Worm (Caenorhabditis elegans) whole organism, L3 larva: ENCODE results near the gene hnd-1.

Source experiments
- aly-2 ChIP-seq: fragments of 150-350 bp; optimal IDR thresholded peaks from 2 replicates; lab custom pipeline; 2014; ENCODE audit warnings: missing biosample characterization, missing genetic modification characterization
- nhr-11 ChIP-seq: fragments of 150-350 bp; optimal IDR thresholded peaks from 2 replicates; lab custom pipeline; 2014; ENCODE audit warnings: missing biosample characterization, missing genetic modification characterization
- nhr-23 ChIP-seq: fragments of 150-350 bp; optimal IDR thresholded peaks from 2 replicates; lab custom pipeline; 2014; ENCODE audit warnings: missing biosample characterization, missing genetic modification reagents, missing genetic modification characterization
- nhr-28 ChIP-seq: fragments of 150-350 bp; optimal IDR thresholded peaks from 2 replicates; lab custom pipeline; 2014; ENCODE audit warnings: missing biosample characterization, missing genetic modification characterization
- nhr-76 ChIP-seq: fragments of 150-350 bp; sonication (generic microtip); optimal IDR thresholded peaks from 5 replicates; lab custom pipeline; 2014; ENCODE audit warnings: missing biosample characterization, missing genetic modification characterization
- nhr-77 ChIP-seq: fragments of 150-350 bp; optimal IDR thresholded peaks from 2 replicates; lab custom pipeline; 2014; ENCODE audit warnings: missing biosample characterization, missing genetic modification characterization
- skn-1 ChIP-seq: fragments of 150-350 bp; optimal IDR thresholded peaks from 2 replicates; lab custom pipeline; 2014; ENCODE audit warnings: missing biosample characterization, missing genetic modification characterization
- snpc-4 ChIP-seq: fragments of 150-350 bp; optimal IDR thresholded peaks from 2 replicates; lab custom pipeline; 2014; ENCODE audit warnings: missing biosample characterization, missing genetic modification characterization

DNA sequence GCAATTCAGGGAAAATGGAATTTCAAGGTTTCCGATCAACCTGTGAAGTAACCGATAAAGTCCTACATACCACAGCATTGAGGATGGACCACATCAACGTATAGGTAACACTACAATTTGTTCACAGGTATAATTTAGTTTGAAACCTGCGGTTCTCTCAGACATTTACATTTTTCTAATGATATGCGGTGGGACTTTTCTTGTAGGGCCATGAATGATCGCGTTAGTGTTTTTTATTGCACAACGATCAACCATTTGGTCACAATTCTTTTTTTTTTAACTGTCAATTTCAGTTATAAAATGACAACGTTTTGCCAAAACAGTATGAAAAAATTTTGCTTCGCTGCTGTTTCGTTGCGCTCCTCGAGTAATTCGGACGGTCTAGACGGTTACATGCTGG lies 12.3 kb downstream of the hnd-1 start, which contains the start of gene C44C10.12:
- TF ChIP-seq snpc-4, result no peak
- TF ChIP-seq nhr-28, result no peak
- TF ChIP-seq nhr-23 (tag; lab: Kevin White, UChicago), result no peak
- no peak for TF ChIP-seq nhr-77
- no peak for TF ChIP-seq nhr-11
- TF ChIP-seq aly-2, result no peak
- no peak for TF ChIP-seq nhr-76 (tag; lab: Kevin White, UChicago)
- TF ChIP-seq skn-1 (tag; lab: Kevin White, UChicago), result no peak
